Fruit fly (Drosophila melanogaster) whole organism, embryonic: ENCODE data around the gene GCC88.

Experiments used
- CG14860 ChIP-seq: fragments of 200-800 bp; sonication (Bioruptor generic); IDR thresholded peaks from 3 replicates; pipeline ENCODE4 v1.3.6; 2022; ENCODE audit warnings: missing biosample characterization, missing genetic modification characterization; ENCODE audit not compliant: partially characterized antibody
- CG17612 ChIP-seq: fragments of 200-800 bp; sonication (Bioruptor generic); IDR thresholded peaks from 2 replicates; pipeline ENCODE4 v1.3.6; 2022; ENCODE audit warnings: missing biosample characterization, missing genetic modification characterization
- CG6254 ChIP-seq: fragments of 200-800 bp; sonication (Bioruptor generic); optimal IDR thresholded peaks from 3 replicates; lab custom pipeline; 2017; ENCODE audit warnings: mild to moderate bottlenecking, missing biosample characterization, missing genetic modification reagents, missing genetic modification characterization
- CrebB ChIP-seq: fragments of 200-800 bp; sonication (Bioruptor generic); optimal IDR thresholded peaks from 3 replicates; lab custom pipeline; 2018; ENCODE audit warnings: missing biosample characterization, mild to moderate bottlenecking, missing genetic modification characterization
- Kr ChIP-seq: fragments of 200-800 bp; sonication (Bioruptor generic); optimal IDR thresholded peaks from 2 replicates; lab custom pipeline; 2017; ENCODE audit warnings: missing biosample characterization, mild to moderate bottlenecking, missing genetic modification characterization
- Mrtf ChIP-seq: fragments of 200-800 bp; sonication (Bioruptor generic); IDR thresholded peaks from 3 replicates; pipeline ENCODE4 v1.3.6; 2022; ENCODE audit warnings: missing biosample characterization, missing genetic modification characterization
- eve ChIP-seq, 2 experiments: fragments of >200 bp; optimal IDR thresholded peaks; 2 replicates each; lab custom pipeline; 2017; ENCODE audit warnings: missing biosample characterization in 2 of 2, missing genetic modification characterization in 2 of 2
- gem ChIP-seq: fragments of 200-800 bp; sonication (Bioruptor generic); optimal IDR thresholded peaks from 2 replicates; lab custom pipeline; 2019; ENCODE audit warnings: missing biosample characterization, mild to moderate bottlenecking, missing genetic modification characterization, moderate library complexity
- peb ChIP-seq: fragments of 200-800 bp; sonication (Bioruptor generic); IDR thresholded peaks from 2 replicates; pipeline ENCODE4 v1.3.6; 2022; ENCODE audit warnings: missing biosample characterization, missing genetic modification characterization
- psq ChIP-seq: fragments of 200-800 bp; sonication (Bioruptor generic); optimal IDR thresholded peaks from 2 replicates; lab custom pipeline; 2017; ENCODE audit warnings: missing biosample characterization, missing genetic modification characterization
- usp ChIP-seq: fragments of >200 bp; optimal IDR thresholded peaks from 2 replicates; lab custom pipeline; 2017; ENCODE audit warnings: missing biosample characterization, missing genetic modification characterization
- z ChIP-seq: fragments of 200-800 bp; sonication (Bioruptor generic); IDR thresholded peaks from 3 replicates; pipeline ENCODE4 v1.3.6; 2022; ENCODE audit warnings: missing biosample characterization, missing genetic modification characterization
- zen ChIP-seq: fragments of 200-800 bp; sonication (Bioruptor generic); optimal IDR thresholded peaks from 3 replicates; lab custom pipeline; 2018; ENCODE audit warnings: missing biosample characterization, mild to moderate bottlenecking, missing genetic modification characterization, moderate library complexity

DNA sequence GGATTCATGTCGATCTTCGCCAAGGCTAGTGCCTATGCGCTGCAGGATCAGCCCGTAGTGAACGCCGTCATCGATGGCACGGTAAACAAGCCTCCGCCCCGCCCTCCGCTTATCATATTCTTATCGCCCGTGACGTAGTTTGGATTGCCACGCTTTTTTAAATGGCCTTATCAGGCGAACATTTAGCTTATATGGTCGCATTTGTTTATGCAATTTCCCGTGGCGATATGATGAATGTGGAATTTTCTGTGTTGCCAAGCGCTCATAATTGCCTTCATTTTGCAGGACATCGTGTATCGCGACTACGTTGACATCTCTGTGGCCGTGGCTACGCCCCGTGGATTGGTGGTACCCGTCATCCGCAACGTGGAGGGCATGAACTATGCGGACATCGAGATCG is 15.4 kb upstream of the GCC88 start:
- TF ChIP-seq psq (GFP tag; lab: Kevin White, UChicago) (no peak), CrebB (no peak), usp (GFP tag; lab: Kevin White, UChicago) (no peak), Kr (GFP tag; lab: Kevin White, UChicago) (no peak), CG6254 (GFP tag; lab: Kevin White, UChicago) (no peak), CG14860 (no peak), zen (tag; lab: Kevin White, UChicago) (no peak), Mrtf (GFP tag; lab: Robert Waterston, UW) (no peak), eve (GFP tag; optimal IDR thresholded peaks at IDR 0.05; lab: Kevin White, UChicago) (no peak), z (GFP tag; lab: Robert Waterston, UW) (no peak), gem (tag; lab: Kevin White, UChicago) (no peak), CG17612 (GFP tag; lab: Robert Waterston, UW) (no peak), peb (GFP tag; lab: Robert Waterston, UW) (no peak)
